Worm (Caenorhabditis elegans) whole organism, L2 larva: ENCODE data around the gene ZK1307.7.

Experiments
- C34F6.9 ChIP-seq: fragments of 150-350 bp; optimal IDR thresholded peaks from 2 replicates; lab custom pipeline; 2014; ENCODE audit warnings: missing biosample characterization, missing genetic modification characterization
- Y55F3AM.14 ChIP-seq: fragments of 200-800 bp; sonication (Bioruptor generic); optimal IDR thresholded peaks from 2 replicates; lab custom pipeline; 2018; ENCODE audit warnings: mild to moderate bottlenecking, missing genetic modification characterization, missing compliant biosample characterization
- ama-1 ChIP-seq: fragments of 150-350 bp; optimal IDR thresholded peaks from 2 replicates; lab custom pipeline; 2018; ENCODE audit warnings: inconsistent platforms
- ceh-82 ChIP-seq: fragments of 150-350 bp; optimal IDR thresholded peaks from 2 replicates; lab custom pipeline; 2014; ENCODE audit warnings: missing biosample characterization, missing genetic modification characterization
- lin-11 ChIP-seq: fragments of 150-350 bp; sonication (generic microtip); optimal IDR thresholded peaks from 2 replicates; lab custom pipeline; 2014; ENCODE audit warnings: missing biosample characterization, missing genetic modification characterization, inconsistent platforms, mixed read lengths
- mab-5 ChIP-seq: fragments of 150-350 bp; optimal IDR thresholded peaks from 2 replicates; lab custom pipeline; 2014; ENCODE audit warnings: missing biosample characterization, missing genetic modification characterization
- nhr-12 ChIP-seq: fragments of 150-350 bp; optimal IDR thresholded peaks from 2 replicates; lab custom pipeline; 2014; ENCODE audit warnings: missing biosample characterization, missing genetic modification characterization
- nhr-23 ChIP-seq: fragments of 150-350 bp; optimal IDR thresholded peaks from 2 replicates; lab custom pipeline; 2014; ENCODE audit warnings: missing biosample characterization, missing genetic modification reagents, missing genetic modification characterization
- unc-39 ChIP-seq: fragments of 150-350 bp; optimal IDR thresholded peaks from 2 replicates; lab custom pipeline; 2014; ENCODE audit warnings: missing biosample characterization, missing genetic modification characterization

DNA sequence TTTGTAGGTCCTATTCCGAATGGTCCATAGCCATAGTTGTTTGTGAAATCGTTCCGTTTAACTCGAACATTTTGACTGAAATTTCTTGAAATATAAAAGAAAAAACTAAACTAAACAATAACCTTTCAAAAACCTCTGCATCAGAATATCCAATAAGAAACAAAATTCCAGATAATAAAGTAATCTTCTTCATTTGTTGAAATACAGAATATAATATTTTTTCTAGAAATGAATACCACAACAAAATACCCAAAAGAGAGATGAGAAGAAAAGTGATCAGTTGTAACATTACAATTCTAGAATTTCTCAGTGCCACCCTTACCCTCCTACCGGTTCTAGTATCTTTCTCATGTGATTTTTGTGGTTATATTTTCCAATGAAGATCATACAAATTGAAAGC lies 17.3 kb downstream of the ZK1307.7 start, which contains the start of gene ZK1307.2:
- TF ChIP-seq ceh-82 = no peak
- TF ChIP-seq nhr-23 (tag; lab: Kevin White, UChicago) = no peak
- no peak for TF ChIP-seq unc-39 (tag; lab: Kevin White, UChicago)
- TF ChIP-seq mab-5 (tag; lab: Kevin White, UChicago) = no peak
- TF ChIP-seq ama-1 (lab: Kevin White, UChicago) = no peak
- TF ChIP-seq lin-11 (tag; lab: Kevin White, UChicago) = no peak
- TF ChIP-seq Y55F3AM.14 (GFP tag; lab: Kevin White, UChicago) = no peak
- TF ChIP-seq C34F6.9 (tag; lab: Kevin White, UChicago) = no peak
- TF ChIP-seq nhr-12 (tag; lab: Kevin White, UChicago) = no peak
